ENCODE assay signal across 1 fruit fly cellular context in the genomic region with DNA sequence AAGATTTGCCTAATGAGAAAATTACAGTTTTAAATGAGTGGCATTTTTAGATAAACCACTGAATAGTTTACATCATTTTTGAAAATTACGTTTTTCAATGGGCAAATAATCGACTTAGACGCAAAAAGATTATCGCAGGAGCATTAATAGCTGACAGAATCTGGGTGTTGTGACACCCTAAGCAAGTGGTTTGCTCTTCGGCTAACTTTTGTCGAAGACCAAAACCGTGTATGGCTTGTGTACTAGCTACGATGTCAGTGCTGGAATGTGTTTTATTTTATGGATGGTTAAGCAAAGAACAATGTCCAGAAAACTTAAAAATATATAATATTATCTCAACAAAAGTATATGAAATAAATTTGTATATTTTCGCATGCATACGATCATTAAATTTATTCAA.
TF ChIP-seq lines count a peak whose summit lies in the region.

No protein-coding gene starts in this region.

TF ChIP-seq in whole organism, embryonic, 481 proteins besides CTCF, POLR2A, EP300 and RAD21 (continued from another document):
- 0 out of 2 replicates have a peak, but pooled peaks have one; percentile 6 for TF ChIP-seq CG8765 (GFP tag; IDR thresholded peaks at IDR 0.05; lab: Robert Waterston, UW)
- peak; percentile 55 for TF ChIP-seq CG11504 (tag; optimal IDR thresholded peaks at IDR 0.05; lab: Kevin White, UChicago)
- no peak for TF ChIP-seq gcm (GFP tag; optimal IDR thresholded peaks at IDR 0.05; lab: Kevin White, UChicago)
- TF ChIP-seq NK7.1 (GFP tag; optimal IDR thresholded peaks at IDR 0.05; lab: Kevin White, UChicago), result no peak
- peak; percentile 95 for TF ChIP-seq nerfin-1 (tag; optimal IDR thresholded peaks at IDR 0.05; lab: Kevin White, UChicago)
- peak; percentile 74; the same call in 1 of the 3 replicates for TF ChIP-seq CG2199 (GFP tag; IDR thresholded peaks at IDR 0.05; lab: Robert Waterston, UW)
- TF ChIP-seq HLH4C (GFP tag; IDR thresholded peaks at IDR 0.05; lab: Robert Waterston, UW; ENCODE audit: partially characterized antibody), result 0 out of 3 replicates have a peak, but pooled peaks have one; percentile 17
- 0 out of 2 replicates have a peak, but pooled peaks have one; percentile 15 for TF ChIP-seq CG3847 (GFP tag; IDR thresholded peaks at IDR 0.05; lab: Robert Waterston, UW)
- peak; percentile 9 for TF ChIP-seq Dek (tag; optimal IDR thresholded peaks at IDR 0.05; lab: Kevin White, UChicago)
- TF ChIP-seq E2f1 (GFP tag; IDR thresholded peaks at IDR 0.05; lab: Robert Waterston, UW), result no peak
- no peak for TF ChIP-seq CG30431 (GFP tag; optimal IDR thresholded peaks at IDR 0.05; lab: Kevin White, UChicago)
- TF ChIP-seq CG17829 (tag; optimal IDR thresholded peaks at IDR 0.05; lab: Kevin White, UChicago), result peak; percentile 21
- TF ChIP-seq ham (GFP tag; IDR thresholded peaks at IDR 0.05; lab: Robert Waterston, UW), result no peak
- no peak for TF ChIP-seq chm (GFP tag; IDR thresholded peaks at IDR 0.05; lab: Robert Waterston, UW)
- peak; percentile 70 for TF ChIP-seq CG6791 (GFP tag; IDR thresholded peaks at IDR 0.05; lab: Robert Waterston, UW; ENCODE audit: partially characterized antibody)
- TF ChIP-seq CG30403 (GFP tag; optimal IDR thresholded peaks at IDR 0.05; lab: Kevin White, UChicago), result peak; percentile 3
- TF ChIP-seq Aef1 (GFP tag; IDR thresholded peaks at IDR 0.05; lab: Robert Waterston, UW), result no peak
- TF ChIP-seq CG42726 (GFP tag; IDR thresholded peaks at IDR 0.05; lab: Robert Waterston, UW; ENCODE audit: partially characterized antibody), result peak; percentile 41; the same call in 1 of the 2 replicates
- TF ChIP-seq NC2β (GFP tag; optimal IDR thresholded peaks at IDR 0.05; lab: Kevin White, UChicago), result no peak
- TF ChIP-seq CG10565 (GFP tag; optimal IDR thresholded peaks at IDR 0.05; lab: Kevin White, UChicago), result no peak
- TF ChIP-seq sens (GFP tag; lab: Kevin White, UChicago), result peak; percentile 39
- TF ChIP-seq Lhr (GFP tag; optimal IDR thresholded peaks at IDR 0.05; lab: Kevin White, UChicago), result peak; percentile 82
- TF ChIP-seq Sry-δ (GFP tag; optimal IDR thresholded peaks at IDR 0.05; lab: Kevin White, UChicago), result peak; percentile 31
- TF ChIP-seq stwl (tag; optimal IDR thresholded peaks at IDR 0.05; lab: Kevin White, UChicago), result peak; percentile 100
- TF ChIP-seq Bdp1 (GFP tag; optimal IDR thresholded peaks at IDR 0.05; lab: Kevin White, UChicago), result no peak
- TF ChIP-seq CG13287 (GFP tag; IDR thresholded peaks at IDR 0.05; lab: Robert Waterston, UW; ENCODE audit: partially characterized antibody), result peak; percentile 78
- peak; percentile 50 for TF ChIP-seq Dref (GFP tag; IDR thresholded peaks at IDR 0.05; lab: Robert Waterston, UW)
- no peak for TF ChIP-seq tll (GFP tag; optimal IDR thresholded peaks at IDR 0.05; lab: Kevin White, UChicago)
- 0 out of 2 replicates have a peak, but pooled peaks have one; percentile 24 for TF ChIP-seq hbn (GFP tag; IDR thresholded peaks at IDR 0.05; lab: Robert Waterston, UW; ENCODE audit: partially characterized antibody)
- TF ChIP-seq ato (GFP tag; IDR thresholded peaks at IDR 0.05; lab: Robert Waterston, UW; ENCODE audit: partially characterized antibody), result 0 out of 2 replicates have a peak, but pooled peaks have one; percentile 31
- peak; percentile 56 for TF ChIP-seq yki (optimal IDR thresholded peaks at IDR 0.05; lab: Kevin White, UChicago)
- no peak for TF ChIP-seq cato (GFP tag; optimal IDR thresholded peaks at IDR 0.05; lab: Kevin White, UChicago; ENCODE audit: borderline replicate concordance)
- peak in 1 of 2 experiments; percentile 15 for TF ChIP-seq chif (GFP tag; optimal IDR thresholded peaks at IDR 0.05; lab: Kevin White, UChicago)
- no peak for TF ChIP-seq CG2678 (tag; optimal IDR thresholded peaks at IDR 0.05; lab: Kevin White, UChicago)
- no peak for TF ChIP-seq croc (GFP tag; conservative IDR thresholded peaks at IDR 0.05; lab: Robert Waterston, UW)
- TF ChIP-seq Abd-B (GFP tag; optimal IDR thresholded peaks at IDR 0.05; lab: Kevin White, UChicago), result peak; percentile 63
- peak; percentile 7 for TF ChIP-seq CG9817 (tag; optimal IDR thresholded peaks at IDR 0.05; lab: Kevin White, UChicago)
- no peak for TF ChIP-seq gcm2 (GFP tag; optimal IDR thresholded peaks at IDR 0.05; lab: Kevin White, UChicago)
- peak; percentile 55 for TF ChIP-seq bbx (GFP tag; IDR thresholded peaks at IDR 0.05; lab: Robert Waterston, UW; ENCODE audit: partially characterized antibody)
- no peak for TF ChIP-seq ftz-f1 (GFP tag; optimal IDR thresholded peaks at IDR 0.05; lab: Kevin White, UChicago)
- peak; percentile 55; the same call in 2 of the 3 replicates for TF ChIP-seq zen2 (GFP tag; IDR thresholded peaks at IDR 0.05; lab: Robert Waterston, UW; ENCODE audit: partially characterized antibody)
- peak; percentile 58 for TF ChIP-seq CG4424 (GFP tag; optimal IDR thresholded peaks at IDR 0.05; lab: Kevin White, UChicago)
- no peak for TF ChIP-seq ash1 (GFP tag; optimal IDR thresholded peaks at IDR 0.05; lab: Kevin White, UChicago)
- TF ChIP-seq CG2712 (tag; optimal IDR thresholded peaks at IDR 0.05; lab: Kevin White, UChicago), result peak; percentile 31
- no peak for TF ChIP-seq Ada2b (GFP tag; IDR thresholded peaks at IDR 0.05; lab: Robert Waterston, UW)
- TF ChIP-seq bcd (GFP tag; optimal IDR thresholded peaks at IDR 0.05; lab: Kevin White, UChicago), result peak; percentile 42
- TF ChIP-seq CG17361 (GFP tag; IDR thresholded peaks at IDR 0.05; lab: Robert Waterston, UW), result 0 out of 3 replicates have a peak, but pooled peaks have one; percentile 22
- TF ChIP-seq Rfx (GFP tag; IDR thresholded peaks at IDR 0.05; lab: Robert Waterston, UW), result peak; percentile 61
- TF ChIP-seq CG11456 (GFP tag; IDR thresholded peaks at IDR 0.05; lab: Robert Waterston, UW), result peak; percentile 42; the same call in 1 of the 3 replicates
- TF ChIP-seq MBD-R2 (GFP tag; IDR thresholded peaks at IDR 0.05; lab: Robert Waterston, UW), result peak; percentile 17; the same call in 1 of the 2 replicates
- TF ChIP-seq CG7786 (GFP tag; optimal IDR thresholded peaks at IDR 0.05; lab: Kevin White, UChicago), result no peak
- TF ChIP-seq CG7963 (GFP tag; IDR thresholded peaks at IDR 0.05; lab: Robert Waterston, UW; ENCODE audit: partially characterized antibody), result peak; percentile 52; the same call in 1 of the 3 replicates
- no peak for TF ChIP-seq Atf6 (GFP tag; IDR thresholded peaks at IDR 0.05; lab: Robert Waterston, UW)
- TF ChIP-seq HmgD (GFP tag; optimal IDR thresholded peaks at IDR 0.05; lab: Kevin White, UChicago), result peak; percentile 69
- TF ChIP-seq Fer2 (tag; optimal IDR thresholded peaks at IDR 0.05; lab: Kevin White, UChicago), result no peak
- TF ChIP-seq Sox100B (GFP tag; optimal IDR thresholded peaks at IDR 0.05; lab: Kevin White, UChicago), result no peak
- no peak for TF ChIP-seq nau (GFP tag; optimal IDR thresholded peaks at IDR 0.05; lab: Kevin White, UChicago)
- TF ChIP-seq CG18011 (GFP tag; optimal IDR thresholded peaks at IDR 0.05; lab: Kevin White, UChicago), result peak; percentile 98
- TF ChIP-seq HmgZ (tag; optimal IDR thresholded peaks at IDR 0.05; lab: Kevin White, UChicago), result peak; percentile 24
- peak; percentile 6 for TF ChIP-seq pnt (GFP tag; optimal IDR thresholded peaks at IDR 0.05; lab: Kevin White, UChicago)
- TF ChIP-seq CG17568 (GFP tag; optimal IDR thresholded peaks at IDR 0.05; lab: Kevin White, UChicago), result no peak
- TF ChIP-seq CG7745 (tag; optimal IDR thresholded peaks at IDR 0.05; lab: Kevin White, UChicago), result no peak
- peak; percentile 19 for TF ChIP-seq Ets97D (GFP tag; optimal IDR thresholded peaks at IDR 0.05; lab: Kevin White, UChicago)
- no peak for TF ChIP-seq NFAT (GFP tag; IDR thresholded peaks at IDR 0.05; lab: Robert Waterston, UW)
- no peak for TF ChIP-seq Hr39 (optimal IDR thresholded peaks at IDR 0.05; lab: Kevin White, UChicago)
- no peak for TF ChIP-seq CG4820 (GFP tag; optimal IDR thresholded peaks at IDR 0.05; lab: Kevin White, UChicago)
- TF ChIP-seq Myb (GFP tag; optimal IDR thresholded peaks at IDR 0.05; lab: Kevin White, UChicago), result peak; percentile 40
- peak; percentile 27 for TF ChIP-seq oc (tag; optimal IDR thresholded peaks at IDR 0.05; lab: Kevin White, UChicago)
- peak; percentile 43; the same call in 1 of the 3 replicates for TF ChIP-seq CG16813 (GFP tag; IDR thresholded peaks at IDR 0.05; lab: Robert Waterston, UW; ENCODE audit: partially characterized antibody)
- TF ChIP-seq Scr (GFP tag; IDR thresholded peaks at IDR 0.05; lab: Robert Waterston, UW; ENCODE audit: partially characterized antibody), result peak; percentile 46; the same call in 1 of the 2 replicates
- no peak for TF ChIP-seq CG12219 (GFP tag; optimal IDR thresholded peaks at IDR 0.05; lab: Kevin White, UChicago)
- TF ChIP-seq unc-4 (GFP tag; IDR thresholded peaks at IDR 0.05; lab: Robert Waterston, UW; ENCODE audit: partially characterized antibody), result 0 out of 2 replicates have a peak, but pooled peaks have one; percentile 25
- TF ChIP-seq CG3995 (GFP tag; optimal IDR thresholded peaks at IDR 0.05; lab: Kevin White, UChicago), result no peak
- TF ChIP-seq ro (GFP tag; IDR thresholded peaks at IDR 0.05; lab: Robert Waterston, UW), result no peak
- peak; percentile 41 for TF ChIP-seq Hmr (GFP tag; optimal IDR thresholded peaks at IDR 0.05; lab: Kevin White, UChicago)
- TF ChIP-seq mam (GFP tag; optimal IDR thresholded peaks at IDR 0.05; lab: Kevin White, UChicago), result no peak
- no peak for TF ChIP-seq sug (tag; optimal IDR thresholded peaks at IDR 0.05; lab: Kevin White, UChicago)
- TF ChIP-seq CG1603 (tag; optimal IDR thresholded peaks at IDR 0.05; lab: Kevin White, UChicago), result peak; percentile 64
- TF ChIP-seq sd (tag; optimal IDR thresholded peaks at IDR 0.05; lab: Kevin White, UChicago), result peak; percentile 80
- peak; percentile 41 for TF ChIP-seq gfzf (GFP tag; optimal IDR thresholded peaks at IDR 0.05; lab: Kevin White, UChicago)
- TF ChIP-seq Med (GFP tag; lab: Kevin White, UChicago), result peak; percentile 74
- no peak for TF ChIP-seq Asciz (GFP tag; optimal IDR thresholded peaks at IDR 0.05; lab: Kevin White, UChicago)
- TF ChIP-seq Dp (GFP tag; optimal IDR thresholded peaks at IDR 0.05; lab: Kevin White, UChicago), result peak; percentile 36
- TF ChIP-seq Bgb (GFP tag; IDR thresholded peaks at IDR 0.05; lab: Robert Waterston, UW; ENCODE audit: partially characterized antibody), result peak; percentile 58
